Worm (Caenorhabditis elegans) whole organism, midembryonic: ENCODE data around the gene rfip-1.

Experiments used
- T22C8.4 ChIP-seq: fragments of 200-800 bp; sonication (Bioruptor generic); IDR thresholded peaks from 2 replicates; pipeline ENCODE4 v1.3.6; 2022; ENCODE audit warnings: missing genetic modification characterization, missing compliant biosample characterization
- flt-1 ChIP-seq: fragments of 200-800 bp; sonication (Bioruptor generic); IDR thresholded peaks from 2 replicates; pipeline ENCODE4 v1.3.6; 2022; ENCODE audit warnings: missing genetic modification characterization, missing compliant biosample characterization

ce11 chrII:5906274-5906673, 21.9 kb downstream of the rfip-1 start, which contains the start of gene F59G1.8:
- TF ChIP-seq T22C8.4 (GFP tag; lab: Robert Waterston, UW) (no peak), flt-1 (GFP tag; lab: Robert Waterston, UW) (no peak)
